Fruit fly (Drosophila melanogaster): ENCODE results near the gene CG33120.

CG33120 gene

dm6 chr2L:18818397-18818796 is 26.0 kb downstream of the CG33120 start:
- TF ChIP-seq CG17801 (GFP tag; optimal IDR thresholded peaks at IDR 0.05; ENCODE audit: partially characterized antibody): no peak

dm6 chr2L:18815194-18815593 is 29.2 kb downstream of the CG33120 start:
- TF ChIP-seq CG17801 (GFP tag; optimal IDR thresholded peaks at IDR 0.05; ENCODE audit: partially characterized antibody): no peak

dm6 chr2L:18812755-18813154 is 31.6 kb downstream of the CG33120 start:
- no peak for TF ChIP-seq CG17801 (GFP tag; optimal IDR thresholded peaks at IDR 0.05; ENCODE audit: partially characterized antibody)

- TF ChIP-seq CG17801 (GFP tag; optimal IDR thresholded peaks at IDR 0.05; ENCODE audit: partially characterized antibody): no peak
These were observed 32.0 kb downstream of the CG33120 start, which contains the start of the genes CG17325 and CG42305 for dm6 chr2L:18812348-18812747. Gene CG17325, plus strand, starts transcription at chr2L:18812648. Gene CG42305, plus strand, starts transcription at chr2L:18812648.

- TF ChIP-seq CG17801 (GFP tag; optimal IDR thresholded peaks at IDR 0.05; ENCODE audit: partially characterized antibody): no peak
These were observed 33.3 kb downstream of the CG33120 start, which contains the start of the genes CG10570 and CG42502 for dm6 chr2L:18810960-18811642. Gene CG10570, minus strand, starts transcription at chr2L:18811252. Gene CG42502, minus strand, starts transcription at chr2L:18811252.

- no peak for TF ChIP-seq CG17801 (GFP tag; optimal IDR thresholded peaks at IDR 0.05; ENCODE audit: partially characterized antibody)
These were observed 34.9 kb downstream of the CG33120 start for dm6 chr2L:18809486-18809885.

- no peak for TF ChIP-seq CG17801 (GFP tag; optimal IDR thresholded peaks at IDR 0.05; ENCODE audit: partially characterized antibody)
These were observed 35.5 kb downstream of the CG33120 start for dm6 chr2L:18808754-18809329.

dm6 chr2L:18805637-18806403 is 38.6 kb downstream of the CG33120 start:
- TF ChIP-seq CG17801 (GFP tag; optimal IDR thresholded peaks at IDR 0.05; ENCODE audit: partially characterized antibody): no peak

dm6 chr2L:18805247-18805636 is 39.1 kb downstream of the CG33120 start, which contains the start of gene CG43814:
Gene CG43814, minus strand, starts transcription at chr2L:18805347.
- no peak for TF ChIP-seq CG17801 (GFP tag; optimal IDR thresholded peaks at IDR 0.05; ENCODE audit: partially characterized antibody)

dm6 chr2L:18801704-18802103 is 42.7 kb downstream of the CG33120 start:
- TF ChIP-seq CG17801 (GFP tag; optimal IDR thresholded peaks at IDR 0.05; ENCODE audit: partially characterized antibody): no peak

- no peak for TF ChIP-seq CG17801 (GFP tag; optimal IDR thresholded peaks at IDR 0.05; ENCODE audit: partially characterized antibody)
These were observed 47.9 kb downstream of the CG33120 start for dm6 chr2L:18796446-18796845.

- no peak for TF ChIP-seq CG17801 (GFP tag; optimal IDR thresholded peaks at IDR 0.05; ENCODE audit: partially characterized antibody)
These were observed 48.4 kb downstream of the CG33120 start for dm6 chr2L:18795917-18796402.

dm6 chr2L:18793243-18793642 is 51.1 kb downstream of the CG33120 start:
- TF ChIP-seq CG17801 (GFP tag; optimal IDR thresholded peaks at IDR 0.05; ENCODE audit: partially characterized antibody): no peak

- no peak for TF ChIP-seq CG17801 (GFP tag; optimal IDR thresholded peaks at IDR 0.05; ENCODE audit: partially characterized antibody)
These were observed 51.6 kb downstream of the CG33120 start, which contains the start of gene ham for dm6 chr2L:18792806-18793205. Gene ham, minus strand, starts transcription at chr2L:18792906.

Measured in ovary, adult (tissue).